Fruit fly (Drosophila melanogaster) whole organism, embryonic: ENCODE data around the gene SCOT.

Experiments used
- BtbVII ChIP-seq: fragments of 200-800 bp; sonication (Bioruptor generic); optimal IDR thresholded peaks from 3 replicates; lab custom pipeline; 2017; ENCODE audit warnings: missing biosample characterization, mild to moderate bottlenecking, missing genetic modification characterization
- CG10274 ChIP-seq: fragments of 200-800 bp; sonication (Bioruptor generic); optimal IDR thresholded peaks from 3 replicates; lab custom pipeline; 2017; ENCODE audit warnings: missing biosample characterization, mild to moderate bottlenecking, missing genetic modification characterization
- CG11247 ChIP-seq: fragments of 200-800 bp; sonication (Bioruptor generic); IDR thresholded peaks from 2 replicates; pipeline ENCODE4 v1.3.6; 2022; ENCODE audit warnings: missing biosample characterization, missing genetic modification characterization
- CG12391 ChIP-seq: fragments of 200-800 bp; sonication (Bioruptor generic); optimal IDR thresholded peaks from 3 replicates; lab custom pipeline; 2018; ENCODE audit warnings: missing biosample characterization, mild to moderate bottlenecking, missing genetic modification characterization, moderate library complexity
- CG12744 ChIP-seq: fragments of 200-800 bp; sonication (Bioruptor generic); optimal IDR thresholded peaks from 2 replicates; lab custom pipeline; 2016; ENCODE audit warnings: missing biosample characterization, missing genetic modification characterization
- CG15514 ChIP-seq: fragments of 200-800 bp; sonication (Bioruptor generic); optimal IDR thresholded peaks from 3 replicates; lab custom pipeline; 2017; ENCODE audit warnings: missing biosample characterization, missing genetic modification characterization, mild to moderate bottlenecking, moderate library complexity, missing genetic modification reagents
- CG16779 ChIP-seq: fragments of 200-800 bp; sonication (Bioruptor generic); IDR thresholded peaks from 2 replicates; pipeline ENCODE4 v1.3.6; 2022; ENCODE audit warnings: missing biosample characterization, missing genetic modification characterization
- CG17912 ChIP-seq: fragments of 200-800 bp; sonication (Bioruptor generic); optimal IDR thresholded peaks from 2 replicates; lab custom pipeline; 2018; ENCODE audit warnings: missing biosample characterization, mild to moderate bottlenecking, missing genetic modification characterization
- CG18764 ChIP-seq: fragments of 200-800 bp; sonication (Bioruptor generic); optimal IDR thresholded peaks from 3 replicates; lab custom pipeline; 2016; ENCODE audit warnings: missing biosample characterization, missing genetic modification characterization
- CG31441 ChIP-seq: fragments of 200-800 bp; sonication (Bioruptor generic); IDR thresholded peaks from 2 replicates; pipeline ENCODE4 v1.3.6; 2022; ENCODE audit warnings: missing biosample characterization, missing genetic modification characterization
- CG34376 ChIP-seq: fragments of 200-800 bp; sonication (Bioruptor generic); optimal IDR thresholded peaks from 2 replicates; lab custom pipeline; 2018; ENCODE audit warnings: missing biosample characterization, mild to moderate bottlenecking, missing genetic modification characterization
- CG7987 ChIP-seq: fragments of 200-800 bp; sonication (Bioruptor generic); optimal IDR thresholded peaks from 2 replicates; lab custom pipeline; 2018; ENCODE audit warnings: missing biosample characterization, mild to moderate bottlenecking, missing genetic modification characterization, moderate library complexity
- CG8089 ChIP-seq: fragments of 200-800 bp; sonication (Bioruptor generic); optimal IDR thresholded peaks from 3 replicates; lab custom pipeline; 2016; ENCODE audit warnings: missing biosample characterization, missing genetic modification characterization
- CG9797 ChIP-seq: fragments of 200-800 bp; sonication (Bioruptor generic); optimal IDR thresholded peaks from 3 replicates; lab custom pipeline; 2018; ENCODE audit warnings: missing biosample characterization, mild to moderate bottlenecking, missing genetic modification characterization
- CkIIα-i1 ChIP-seq: fragments of 200-800 bp; sonication (Bioruptor generic); IDR thresholded peaks from 2 replicates; pipeline ENCODE4 v1.3.6; 2022; ENCODE audit warnings: missing biosample characterization, missing genetic modification characterization
- CoRest ChIP-seq: fragments of 200-800 bp; sonication (Bioruptor generic); optimal IDR thresholded peaks from 3 replicates; lab custom pipeline; 2018; ENCODE audit warnings: missing biosample characterization, mild to moderate bottlenecking, missing genetic modification characterization, moderate library complexity
- D19B ChIP-seq: fragments of 200-800 bp; sonication (Bioruptor generic); optimal IDR thresholded peaks from 2 replicates; lab custom pipeline; 2017; ENCODE audit warnings: missing biosample characterization, mild to moderate bottlenecking, missing genetic modification characterization
- Dek ChIP-seq: fragments of 200-800 bp; sonication (Bioruptor generic); optimal IDR thresholded peaks from 3 replicates; lab custom pipeline; 2019; ENCODE audit warnings: missing biosample characterization, mild to moderate bottlenecking, missing genetic modification characterization, moderate library complexity
- Dfd ChIP-seq, 2 experiments: fragments of >200 bp; optimal IDR thresholded peaks; 2 replicates each; lab custom pipeline; 2017; ENCODE audit warnings: missing biosample characterization in 2 of 2, missing genetic modification characterization in 2 of 2
- Dll ChIP-seq: fragments of 200-800 bp; sonication (Bioruptor generic); IDR thresholded peaks from 4 replicates; pipeline ENCODE4 v1.3.6; 2022; ENCODE audit warnings: missing biosample characterization, missing genetic modification characterization; ENCODE audit not compliant: partially characterized antibody
- Dref ChIP-seq: fragments of 200-800 bp; sonication (Bioruptor generic); IDR thresholded peaks from 2 replicates; pipeline ENCODE4 v1.3.6; 2022; ENCODE audit warnings: missing biosample characterization, missing genetic modification characterization
- E2f2 ChIP-seq: fragments of 200-800 bp; sonication (Bioruptor generic); IDR thresholded peaks from 2 replicates; pipeline ENCODE4 v1.3.6; 2022; ENCODE audit warnings: missing biosample characterization, missing genetic modification characterization
- Fer2 ChIP-seq: fragments of 200-800 bp; sonication (Bioruptor generic); optimal IDR thresholded peaks from 2 replicates; lab custom pipeline; 2018; ENCODE audit warnings: missing biosample characterization, mild to moderate bottlenecking, missing genetic modification characterization, moderate library complexity
- Fer3 ChIP-seq: fragments of 200-800 bp; sonication (Bioruptor generic); optimal IDR thresholded peaks from 2 replicates; lab custom pipeline; 2018; ENCODE audit warnings: missing biosample characterization, mild to moderate bottlenecking, missing genetic modification characterization, moderate library complexity
- Gug ChIP-seq: fragments of 200-800 bp; sonication (Bioruptor generic); IDR thresholded peaks from 4 replicates; pipeline ENCODE4 v1.3.6; 2022; ENCODE audit warnings: missing biosample characterization, missing genetic modification characterization
- HLH54F ChIP-seq: fragments of 200-800 bp; sonication (Bioruptor generic); optimal IDR thresholded peaks from 3 replicates; lab custom pipeline; 2016; ENCODE audit warnings: missing biosample characterization, missing genetic modification characterization
- MESR4 ChIP-seq: fragments of 200-800 bp; sonication (Bioruptor generic); optimal IDR thresholded peaks from 2 replicates; lab custom pipeline; 2018; ENCODE audit warnings: missing biosample characterization, mild to moderate bottlenecking, missing genetic modification characterization, moderate library complexity
- Neu2 ChIP-seq: fragments of 200-800 bp; sonication (Bioruptor generic); optimal IDR thresholded peaks from 3 replicates; lab custom pipeline; 2016; ENCODE audit warnings: missing biosample characterization, missing genetic modification characterization, borderline replicate concordance
- Nf-YA ChIP-seq: fragments of 200-800 bp; sonication (Bioruptor generic); IDR thresholded peaks from 2 replicates; pipeline ENCODE4 v1.3.6; 2022; ENCODE audit warnings: missing biosample characterization, missing genetic modification characterization
- Nf-YC ChIP-seq: fragments of 200-800 bp; optimal IDR thresholded peaks from 3 replicates; lab custom pipeline; 2019; ENCODE audit warnings: missing biosample characterization, mild to moderate bottlenecking, missing genetic modification characterization, moderate library complexity
- Ptx1 ChIP-seq: fragments of 200-800 bp; sonication (Bioruptor generic); IDR thresholded peaks from 2 replicates; pipeline ENCODE4 v1.3.6; 2022; ENCODE audit warnings: missing biosample characterization, missing genetic modification characterization
- Rfx ChIP-seq: fragments of 200-800 bp; sonication (Bioruptor generic); IDR thresholded peaks from 2 replicates; pipeline ENCODE4 v1.3.6; 2022; ENCODE audit warnings: missing biosample characterization, missing genetic modification characterization
- Sox100B ChIP-seq: fragments of 200-800 bp; sonication (Bioruptor generic); optimal IDR thresholded peaks from 3 replicates; lab custom pipeline; 2018; ENCODE audit warnings: missing biosample characterization, mild to moderate bottlenecking, missing genetic modification characterization
- Stat92E ChIP-seq, 3 experiments: fragments of >200 bp in 2 of 3; fragments of 200-800 bp in 1 of 3; sonication (Bioruptor generic) in 1 of 3; optimal IDR thresholded peaks; 2 replicates each; lab custom pipeline; 2017 to 2019; ENCODE audit warnings: missing biosample characterization in 3 of 3, missing genetic modification characterization in 3 of 3, mild to moderate bottlenecking in 1 of 3, moderate library complexity in 1 of 3
- caup ChIP-seq: fragments of 200-800 bp; sonication (Bioruptor generic); optimal IDR thresholded peaks from 3 replicates; lab custom pipeline; 2017; ENCODE audit warnings: missing biosample characterization, mild to moderate bottlenecking, missing genetic modification characterization, moderate library complexity; ENCODE audit not compliant: severe bottlenecking
- corto ChIP-seq: fragments of 200-800 bp; sonication (Bioruptor generic); optimal IDR thresholded peaks from 2 replicates; lab custom pipeline; 2016; ENCODE audit warnings: missing biosample characterization, mild to moderate bottlenecking, missing genetic modification characterization, moderate library complexity
- gce ChIP-seq: fragments of 200-800 bp; sonication (Bioruptor generic); IDR thresholded peaks from 3 replicates; pipeline ENCODE4 v1.3.6; 2022; ENCODE audit warnings: missing biosample characterization, missing genetic modification characterization
- grn ChIP-seq: fragments of 200-800 bp; sonication (Bioruptor generic); optimal IDR thresholded peaks from 3 replicates; lab custom pipeline; 2017; ENCODE audit warnings: missing biosample characterization, missing genetic modification characterization
- hb ChIP-seq: fragments of 200-800 bp; sonication (Bioruptor generic); IDR thresholded peaks from 3 replicates; pipeline ENCODE4 v1.3.6; 2022; ENCODE audit warnings: missing biosample characterization, missing genetic modification characterization; ENCODE audit not compliant: partially characterized antibody
- lilli ChIP-seq: fragments of 200-800 bp; sonication (Bioruptor generic); optimal IDR thresholded peaks from 3 replicates; lab custom pipeline; 2016; ENCODE audit warnings: missing biosample characterization, missing genetic modification characterization
- lov ChIP-seq, 2 experiments: fragments of 200-800 bp in 1 of 2; fragments of >200 bp in 1 of 2; sonication (Bioruptor generic) in 1 of 2; IDR thresholded peaks in 1 of 2; optimal IDR thresholded peaks in 1 of 2; 2 replicates in 1 of 2; 3 replicates in 1 of 2; pipeline versions ENCODE4 v1.3.6 to Lab custom; 2017 to 2022; ENCODE audit warnings: missing biosample characterization in 1 of 2, missing genetic modification characterization in 1 of 2
- maf-S ChIP-seq: fragments of 200-800 bp; sonication (Bioruptor generic); optimal IDR thresholded peaks from 2 replicates; lab custom pipeline; 2016; ENCODE audit warnings: missing biosample characterization, missing genetic modification characterization
- mirr ChIP-seq: fragments of 200-800 bp; sonication (Bioruptor generic); optimal IDR thresholded peaks from 3 replicates; lab custom pipeline; 2018; ENCODE audit warnings: missing biosample characterization, mild to moderate bottlenecking, missing genetic modification characterization
- slp2 ChIP-seq: fragments of 200-800 bp; sonication (Bioruptor generic); optimal IDR thresholded peaks from 2 replicates; lab custom pipeline; 2016; ENCODE audit warnings: missing biosample characterization, missing genetic modification characterization
- sr ChIP-seq: fragments of 200-800 bp; sonication (Bioruptor generic); IDR thresholded peaks from 3 replicates; pipeline ENCODE4 v1.3.6; 2022; ENCODE audit warnings: missing biosample characterization, missing genetic modification characterization
- ssp ChIP-seq: fragments of 200-800 bp; sonication (Bioruptor generic); IDR thresholded peaks from 2 replicates; pipeline ENCODE4 v1.3.6; 2022; ENCODE audit warnings: missing biosample characterization, missing genetic modification characterization
- tgo ChIP-seq: fragments of 200-800 bp; sonication (Bioruptor generic); IDR thresholded peaks from 3 replicates; pipeline ENCODE4 v1.3.6; 2022; ENCODE audit warnings: missing biosample characterization, missing genetic modification characterization
- wdn ChIP-seq: fragments of 200-800 bp; sonication (Bioruptor generic); IDR thresholded peaks from 2 replicates; pipeline ENCODE4 v1.3.6; 2022; ENCODE audit warnings: missing biosample characterization, missing genetic modification characterization
- zf30C ChIP-seq: fragments of 200-800 bp; sonication (Bioruptor generic); optimal IDR thresholded peaks from 3 replicates; lab custom pipeline; 2018; ENCODE audit warnings: missing biosample characterization, mild to moderate bottlenecking, missing genetic modification characterization

The SCOT gene

dm6 chr3L:1947463-1948126 is 15.3 kb upstream of the SCOT start, which contains the start of the genes mu2 and Cnb (continued):
- TF ChIP-seq Rfx (GFP tag; lab: Robert Waterston, UW) (peak; percentile 86), CG8089 (GFP tag; lab: Kevin White, UChicago) (no peak), Ptx1 (0 out of 2 replicates have a peak, but pooled peaks have one; percentile 10), HLH54F (GFP tag; lab: Kevin White, UChicago) (peak; percentile 20), caup (GFP tag; lab: Kevin White, UChicago) (no peak), MESR4 (GFP tag; lab: Kevin White, UChicago) (peak; percentile 72), CG34376 (GFP tag; lab: Kevin White, UChicago) (no peak), Fer3 (tag; lab: Kevin White, UChicago) (no peak), CG31441 (GFP tag; lab: Robert Waterston, UW) (no peak), sr (GFP tag; lab: Robert Waterston, UW) (no peak), Neu2 (GFP tag; lab: Kevin White, UChicago) (no peak), Sox100B (GFP tag; lab: Kevin White, UChicago) (no peak), lilli (GFP tag; lab: Kevin White, UChicago) (no peak), hb (peak; percentile 73), slp2 (GFP tag; lab: Kevin White, UChicago) (no peak), CG15514 (GFP tag; lab: Kevin White, UChicago) (peak; percentile 80), E2f2 (GFP tag; lab: Robert Waterston, UW) (peak; percentile 87), maf-S (no peak), CkIIα-i1 (GFP tag; lab: Robert Waterston, UW) (no peak), CoRest (no peak), Dref (peak; percentile 68), wdn (GFP tag; lab: Robert Waterston, UW) (no peak), Dek (tag; lab: Kevin White, UChicago) (no peak), CG9797 (GFP tag; lab: Kevin White, UChicago) (peak; percentile 83), CG16779 (GFP tag; lab: Robert Waterston, UW) (no peak), Nf-YA (GFP tag; lab: Robert Waterston, UW) (no peak), zf30C (GFP tag; lab: Kevin White, UChicago) (no peak), Dll (GFP tag; lab: Robert Waterston, UW) (peak; percentile 86), BtbVII (GFP tag; lab: Kevin White, UChicago) (no peak), Nf-YC (tag; lab: Kevin White, UChicago) (no peak), grn (GFP tag; lab: Kevin White, UChicago) (no peak), Dfd (GFP tag; optimal IDR thresholded peaks at IDR 0.05; lab: Kevin White, UChicago) (no peak), CG10274 (GFP tag; lab: Kevin White, UChicago) (no peak), CG12744 (GFP tag; lab: Kevin White, UChicago) (no peak), CG18764 (GFP tag; lab: Kevin White, UChicago) (no peak), corto (GFP tag; lab: Kevin White, UChicago) (no peak), mirr (GFP tag; lab: Kevin White, UChicago) (no peak), gce (GFP tag; lab: Robert Waterston, UW) (no peak), lov (optimal IDR thresholded peaks at IDR 0.05; lab: Kevin White, UChicago) (no peak), lov (GFP tag; IDR thresholded peaks at IDR 0.05; lab: Robert Waterston, UW) (no peak), CG17912 (no peak), Stat92E (GFP tag; optimal IDR thresholded peaks at IDR 0.05; lab: Kevin White, UChicago) (no peak), CG11247 (GFP tag; lab: Robert Waterston, UW) (no peak), tgo (GFP tag; lab: Robert Waterston, UW) (no peak), CG7987 (GFP tag; lab: Kevin White, UChicago) (no peak), Fer2 (no peak), D19B (no peak), ssp (GFP tag; lab: Robert Waterston, UW) (no peak), CG12391 (tag; lab: Kevin White, UChicago) (no peak), Gug (GFP tag; lab: Robert Waterston, UW) (0 out of 4 replicates have a peak, but pooled peaks have one; percentile 27)
